Worm (Caenorhabditis elegans) whole organism, L1 larva: ENCODE data around the gene ttr-8.

Experiments used
- vab-15 ChIP-seq: sonication (generic microtip); optimal IDR thresholded peaks from 2 replicates; lab custom pipeline; 2017; ENCODE audit warnings: missing genotype, mild to moderate bottlenecking, missing genetic modification characterization, missing compliant biosample characterization

Gene ttr-8

DNA sequence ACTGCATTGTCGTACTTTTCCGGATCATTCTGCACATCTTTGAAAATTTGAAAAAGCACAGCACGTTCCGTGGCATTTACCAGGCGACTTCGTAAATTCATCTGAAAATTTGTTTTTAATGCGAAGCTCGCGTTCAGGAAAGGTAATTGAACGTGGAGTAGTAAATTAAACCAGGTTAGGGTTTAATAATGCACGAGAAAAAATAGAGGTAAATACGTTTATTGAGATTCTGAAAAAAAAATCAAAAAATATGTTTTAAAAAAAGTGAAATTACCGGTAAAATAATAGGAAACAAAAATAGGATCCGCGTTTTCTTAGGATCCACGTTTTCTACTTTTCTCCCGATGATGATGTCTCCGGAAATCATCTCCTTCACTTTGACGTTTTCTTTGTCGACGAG is 46.7 kb downstream of the ttr-8 start, which contains the start of gene clk-2:
Gene clk-2, minus strand, starts transcription at position 101 of the 400 bp plus-strand sequence.
- TF ChIP-seq vab-15 (tag; lab: Kevin White, UChicago), result no peak
- TF ChIP-seq, all 84 proteins: peak for 0
